Worm (Caenorhabditis elegans): ENCODE data around the gene lep-2.

The lep-2 gene

ce11 chrIV:1006662-1007061 is 14.6 kb downstream of the lep-2 start:
- no peak for TF ChIP-seq nhr-71 (tag; optimal IDR thresholded peaks at IDR 0.05)
- TF ChIP-seq hpl-2 (GFP tag; optimal IDR thresholded peaks at IDR 0.05): no peak
- no peak for TF ChIP-seq aha-1 (tag; optimal IDR thresholded peaks at IDR 0.05)
- no peak for TF ChIP-seq zip-4 (GFP tag; optimal IDR thresholded peaks at IDR 0.05)
- TF ChIP-seq lsy-2 (tag; optimal IDR thresholded peaks at IDR 0.05): no peak
- no peak for TF ChIP-seq isw-1 (GFP tag; IDR thresholded peaks at IDR 0.05)
- TF ChIP-seq ama-1 (optimal IDR thresholded peaks at IDR 0.05): no peak
- no peak for TF ChIP-seq ceh-88 (GFP tag; IDR thresholded peaks at IDR 0.05)
- TF ChIP-seq dsc-1 (tag; optimal IDR thresholded peaks at IDR 0.05): no peak
- TF ChIP-seq ceh-90 (tag; optimal IDR thresholded peaks at IDR 0.05): no peak
- no peak for TF ChIP-seq pqm-1 (tag; optimal IDR thresholded peaks at IDR 0.05)
- TF ChIP-seq skn-1 (tag; optimal IDR thresholded peaks at IDR 0.05): no peak
- no peak for TF ChIP-seq hlh-4 (tag; optimal IDR thresholded peaks at IDR 0.05)
- no peak for TF ChIP-seq nhr-12 (tag; optimal IDR thresholded peaks at IDR 0.05)

ce11 chrIV:1009546-1009945 is 17.5 kb downstream of the lep-2 start, which contains the start of gene Y55F3AM.9:
Gene Y55F3AM.9, minus strand, starts transcription at chrIV:1009734.
- peak; percentile 66 for TF ChIP-seq snu-23 (GFP tag; optimal IDR thresholded peaks at IDR 0.05)
- TF ChIP-seq blmp-1 (tag; optimal IDR thresholded peaks at IDR 0.05): no peak
- TF ChIP-seq swsn-7 (tag; optimal IDR thresholded peaks at IDR 0.05): no peak
- peak; percentile 97 for TF ChIP-seq F16B12.6 (tag; optimal IDR thresholded peaks at IDR 0.05)
- no peak for TF ChIP-seq zip-4 (GFP tag; optimal IDR thresholded peaks at IDR 0.05)
- TF ChIP-seq lin-15B (tag; optimal IDR thresholded peaks at IDR 0.05): peak; percentile 40
- TF ChIP-seq snpc-4 (tag; optimal IDR thresholded peaks at IDR 0.05): peak; percentile 18
- TF ChIP-seq nhr-28 (tag; optimal IDR thresholded peaks at IDR 0.05): no peak
- no peak for TF ChIP-seq vab-15 (tag; optimal IDR thresholded peaks at IDR 0.05)
- no peak for TF ChIP-seq irx-1 (tag; optimal IDR thresholded peaks at IDR 0.05)
- peak; percentile 71 for TF ChIP-seq C04F5.9 (tag; optimal IDR thresholded peaks at IDR 0.05)
- no peak for TF ChIP-seq nhr-19 (GFP tag; conservative IDR thresholded peaks at IDR 0.05)
- no peak for TF ChIP-seq elt-2 (tag; optimal IDR thresholded peaks at IDR 0.05)
- TF ChIP-seq sptf-1 (tag; optimal IDR thresholded peaks at IDR 0.05): no peak
- TF ChIP-seq lsy-2 (tag; optimal IDR thresholded peaks at IDR 0.05): peak; percentile 59 to 63
- TF ChIP-seq aly-2 (tag; optimal IDR thresholded peaks at IDR 0.05): no peak
- no peak for TF ChIP-seq jun-1 (tag; optimal IDR thresholded peaks at IDR 0.05)
- TF ChIP-seq mep-1 (tag; optimal IDR thresholded peaks at IDR 0.05): peak; percentile 62
- TF ChIP-seq efl-3 (GFP tag; optimal IDR thresholded peaks at IDR 0.05): no peak
- no peak for TF ChIP-seq pqm-1 (tag; optimal IDR thresholded peaks at IDR 0.05)
- TF ChIP-seq pax-3 (tag; optimal IDR thresholded peaks at IDR 0.05): no peak
- TF ChIP-seq efl-1 (optimal IDR thresholded peaks at IDR 0.05): peak; percentile 72 to 74
- TF ChIP-seq efl-1 (GFP tag; optimal IDR thresholded peaks at IDR 0.05 in 1 of 2): peak; percentile 70 to 96
- no peak for TF ChIP-seq nhr-77 (tag; optimal IDR thresholded peaks at IDR 0.05)
- TF ChIP-seq fkh-4 (tag; optimal IDR thresholded peaks at IDR 0.05; ENCODE audit: borderline replicate concordance): no peak
- TF ChIP-seq lin-35 (GFP tag; optimal IDR thresholded peaks at IDR 0.05): peak; percentile 64 to 79
- peak; percentile 58 for TF ChIP-seq nhr-47 (tag; optimal IDR thresholded peaks at IDR 0.05)
- TF ChIP-seq ama-1 (optimal IDR thresholded peaks at IDR 0.05): no peak
- peak; percentile 3 for TF ChIP-seq lin-13 (GFP tag; optimal IDR thresholded peaks at IDR 0.05)
- no peak for TF ChIP-seq sup-37 (GFP tag; optimal IDR thresholded peaks at IDR 0.05)
- TF ChIP-seq tbx-2 (tag; optimal IDR thresholded peaks at IDR 0.05): peak; percentile 31
- no peak for TF ChIP-seq ceh-88 (GFP tag; IDR thresholded peaks at IDR 0.05)
- no peak for TF ChIP-seq fos-1 (tag; optimal IDR thresholded peaks at IDR 0.05)
- TF ChIP-seq dsc-1 (tag; optimal IDR thresholded peaks at IDR 0.05): peak; percentile 30
- peak; percentile 37 for TF ChIP-seq skn-1 (tag; optimal IDR thresholded peaks at IDR 0.05)
- no peak for TF ChIP-seq nhr-90 (tag; optimal IDR thresholded peaks at IDR 0.05; ENCODE audit: poor library complexity)
- no peak for TF ChIP-seq elt-3 (tag; optimal IDR thresholded peaks at IDR 0.05)
- no peak for TF ChIP-seq ztf-11 (tag; optimal IDR thresholded peaks at IDR 0.05)
- peak; percentile 16 to 38 (median 29) for TF ChIP-seq ceh-82 (tag; optimal IDR thresholded peaks at IDR 0.05)
- TF ChIP-seq egl-13 (tag; optimal IDR thresholded peaks at IDR 0.05): no peak
- TF ChIP-seq aha-1 (tag; optimal IDR thresholded peaks at IDR 0.05): no peak
- TF ChIP-seq fkh-8 (tag; optimal IDR thresholded peaks at IDR 0.05): peak; percentile 60
- no peak for TF ChIP-seq lin-39 (tag; optimal IDR thresholded peaks at IDR 0.05)
- TF ChIP-seq isw-1 (GFP tag; IDR thresholded peaks at IDR 0.05): peak; percentile 40
- peak; percentile 37 for TF ChIP-seq xbp-1 (tag; optimal IDR thresholded peaks at IDR 0.05)
- peak; percentile 8 for TF ChIP-seq nhr-20 (tag; optimal IDR thresholded peaks at IDR 0.05)
- peak; percentile 34 to 69 (median 64) for TF ChIP-seq dpl-1 (GFP tag; optimal IDR thresholded peaks at IDR 0.05)
